Worm (Caenorhabditis elegans) whole organism, late embryonic: Measurements from ENCODE around the gene F36H9.5.

Experiments used
- K09A11.1 ChIP-seq: sonication (generic microtip); optimal IDR thresholded peaks from 2 replicates; lab custom pipeline; 2017; ENCODE audit warnings: antibody characterized with exemption, mild to moderate bottlenecking, missing genetic modification characterization, missing compliant biosample characterization; ENCODE audit not compliant: insufficient read depth
- ceh-45 ChIP-seq: fragments of 200-800 bp; sonication (Bioruptor generic); IDR thresholded peaks from 2 replicates; pipeline ENCODE4 v1.3.6; 2022; ENCODE audit warnings: missing genetic modification reagents, missing genetic modification characterization, missing compliant biosample characterization
- hlh-8 ChIP-seq: sonication (generic microtip); optimal IDR thresholded peaks from 2 replicates; lab custom pipeline; 2016; ENCODE audit warnings: missing genotype, missing genetic modification characterization, missing compliant biosample characterization
- pha-2 ChIP-seq: sonication (generic microtip); optimal IDR thresholded peaks from 2 replicates; lab custom pipeline; 2017; ENCODE audit warnings: mild to moderate bottlenecking, missing genetic modification characterization, missing compliant biosample characterization

DNA sequence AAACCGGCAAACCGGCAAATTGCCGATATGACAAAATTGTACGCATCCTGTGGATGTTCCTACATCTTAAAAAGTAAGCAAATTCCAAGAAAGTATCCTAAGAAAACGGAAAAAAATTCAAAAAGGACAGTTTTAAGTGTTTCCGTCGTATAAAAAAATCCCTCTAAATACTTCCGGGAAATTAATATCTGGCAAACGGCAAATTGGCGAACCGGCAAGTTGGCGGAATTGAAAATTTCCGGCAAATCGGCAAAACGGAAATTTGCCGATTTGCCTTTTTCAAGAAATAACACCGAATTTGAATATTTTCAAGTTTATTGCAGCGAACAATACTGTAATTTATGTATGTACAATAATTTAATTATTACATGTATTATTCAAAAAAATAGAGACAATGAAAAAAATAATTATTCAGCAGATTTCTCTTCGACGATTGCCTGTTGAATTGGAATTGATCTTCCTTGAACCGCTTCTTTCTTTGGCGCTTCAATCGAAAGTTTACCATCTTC is 22.3 kb upstream of the F36H9.5 start:
- TF ChIP-seq pha-2 (tag; lab: Kevin White, UChicago) (no peak), hlh-8 (tag; lab: Kevin White, UChicago) (no peak), ceh-45 (no peak), K09A11.1 (no peak)
